Fruit fly (Drosophila melanogaster): ENCODE results near the gene CG32191.
A peak's percentile ranks its signal among the peaks of the same experiment; 100 is the strongest.

The CG32191 gene

DNA sequence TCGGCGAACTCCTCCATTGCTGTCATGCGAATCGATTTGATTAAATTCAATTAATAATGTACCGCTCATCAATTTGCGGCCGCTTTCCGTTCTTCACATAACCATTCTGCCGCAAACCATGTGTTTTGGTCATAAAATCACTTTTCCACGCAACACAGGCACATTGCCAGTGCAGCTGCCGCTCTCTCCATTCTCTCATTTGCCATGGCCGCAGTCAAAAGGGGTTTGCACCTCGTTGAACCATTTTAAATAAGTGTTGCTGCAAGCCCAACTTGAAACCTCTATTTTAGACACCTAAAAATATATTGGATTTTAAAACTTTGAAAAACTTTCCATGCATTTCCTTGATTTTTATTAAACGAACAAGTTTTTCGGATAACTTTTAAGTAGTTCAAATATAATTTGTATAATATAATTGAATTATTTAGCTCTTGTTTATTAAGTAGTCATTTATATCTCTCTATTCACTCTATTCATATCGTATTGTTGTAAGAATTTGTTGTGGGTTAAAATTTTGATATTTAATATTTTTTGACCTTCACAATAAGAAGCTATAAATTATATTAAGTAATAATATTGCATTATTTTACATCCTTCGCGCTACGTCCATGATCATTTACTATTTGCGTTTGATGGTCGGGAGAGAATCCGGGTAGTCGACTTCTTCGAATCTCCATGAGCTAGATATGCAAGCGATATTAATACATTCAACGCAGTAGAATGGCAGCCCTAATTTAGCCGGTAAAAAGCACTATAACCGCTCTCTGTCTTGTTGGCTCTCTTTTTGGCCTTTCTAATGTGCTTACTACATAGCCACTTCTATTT lies 47.9 kb upstream of the CG32191 start, which contains the start of gene CG5535 (continued):
- TF ChIP-seq CG34422 (GFP tag; IDR thresholded peaks at IDR 0.05): peak; percentile 62
- peak; percentile 76 for TF ChIP-seq Six4 (GFP tag; optimal IDR thresholded peaks at IDR 0.05)
- TF ChIP-seq CG16813 (GFP tag; IDR thresholded peaks at IDR 0.05; ENCODE audit: partially characterized antibody): no peak
- peak; percentile 37 for TF ChIP-seq kay (GFP tag; optimal IDR thresholded peaks at IDR 0.05)
- TF ChIP-seq Dref (GFP tag; IDR thresholded peaks at IDR 0.05): no peak
- peak; percentile 63 for TF ChIP-seq CG6854 (GFP tag; optimal IDR thresholded peaks at IDR 0.05)
- TF ChIP-seq CG13775 (GFP tag; optimal IDR thresholded peaks at IDR 0.05): peak; percentile 91
- no peak for TF ChIP-seq pb (GFP tag; optimal IDR thresholded peaks at IDR 0.05)
- peak; percentile 48 for TF ChIP-seq CG2875 (GFP tag; optimal IDR thresholded peaks at IDR 0.05)
- TF ChIP-seq amos (GFP tag; IDR thresholded peaks at IDR 0.05; ENCODE audit: partially characterized antibody): no peak
- TF ChIP-seq Trl (optimal IDR thresholded peaks at IDR 0.05): peak; percentile 42 to 60
- TF ChIP-seq Trl (GFP tag; optimal IDR thresholded peaks at IDR 0.05): peak; percentile 69
- TF ChIP-seq CG11560 (tag; IDR thresholded peaks at IDR 0.05): no peak
- TF ChIP-seq CG9609 (GFP tag; optimal IDR thresholded peaks at IDR 0.05): peak; percentile 25
- peak; percentile 49 for TF ChIP-seq CG9817 (tag; optimal IDR thresholded peaks at IDR 0.05)
- peak; percentile 70 for TF ChIP-seq CG30020 (tag; optimal IDR thresholded peaks at IDR 0.05)
- TF ChIP-seq lbe (GFP tag; optimal IDR thresholded peaks at IDR 0.05): no peak
- TF ChIP-seq Bgb (GFP tag; IDR thresholded peaks at IDR 0.05; ENCODE audit: partially characterized antibody): no peak
- peak; percentile 36 for TF ChIP-seq psq (GFP tag; optimal IDR thresholded peaks at IDR 0.05)
- peak; percentile 37 for TF ChIP-seq CG12942 (GFP tag; optimal IDR thresholded peaks at IDR 0.05)
- peak; percentile 88 for TF ChIP-seq grau (tag; optimal IDR thresholded peaks at IDR 0.05)
- TF ChIP-seq Gsc (GFP tag; IDR thresholded peaks at IDR 0.05): no peak
- peak; percentile 42 for TF ChIP-seq CG4820 (GFP tag; optimal IDR thresholded peaks at IDR 0.05)
- TF ChIP-seq ato (GFP tag; IDR thresholded peaks at IDR 0.05; ENCODE audit: partially characterized antibody): no peak
- peak; percentile 83 for TF ChIP-seq nerfin-1 (tag; optimal IDR thresholded peaks at IDR 0.05)
- peak; percentile 4 for TF ChIP-seq cg (GFP tag; optimal IDR thresholded peaks at IDR 0.05)
- TF ChIP-seq gcm2 (GFP tag; optimal IDR thresholded peaks at IDR 0.05): no peak
- TF ChIP-seq CG4854 (GFP tag; optimal IDR thresholded peaks at IDR 0.05): no peak
- TF ChIP-seq knrl (GFP tag; IDR thresholded peaks at IDR 0.05; ENCODE audit: partially characterized antibody): no peak
- TF ChIP-seq CG2199 (GFP tag; IDR thresholded peaks at IDR 0.05): peak; percentile 74
- TF ChIP-seq CG10979 (tag; optimal IDR thresholded peaks at IDR 0.05): peak; percentile 86
- peak; percentile 86 for TF ChIP-seq CG10147 (GFP tag; optimal IDR thresholded peaks at IDR 0.05)
- no peak for TF ChIP-seq Elba2 (GFP tag; optimal IDR thresholded peaks at IDR 0.05)
- peak; percentile 57 for TF ChIP-seq mam (GFP tag; optimal IDR thresholded peaks at IDR 0.05)
- peak; percentile 40; the same call in 1 of the 2 replicates for TF ChIP-seq al (GFP tag; IDR thresholded peaks at IDR 0.05)
- TF ChIP-seq nau (GFP tag; optimal IDR thresholded peaks at IDR 0.05): no peak
- TF ChIP-seq CG1603 (tag; optimal IDR thresholded peaks at IDR 0.05): peak; percentile 84
- TF ChIP-seq CG10543 (GFP tag; optimal IDR thresholded peaks at IDR 0.05): peak; percentile 60
- peak; percentile 63 for TF ChIP-seq pros (GFP tag; optimal IDR thresholded peaks at IDR 0.05)
- peak; percentile 80 for TF ChIP-seq CG6765 (GFP tag; optimal IDR thresholded peaks at IDR 0.05)
- TF ChIP-seq CG2678 (tag; optimal IDR thresholded peaks at IDR 0.05): peak; percentile 94
- no peak for TF ChIP-seq NC2α (GFP tag; optimal IDR thresholded peaks at IDR 0.05)
- TF ChIP-seq corto (GFP tag; optimal IDR thresholded peaks at IDR 0.05): no peak
- TF ChIP-seq oc (tag; optimal IDR thresholded peaks at IDR 0.05): no peak
- TF ChIP-seq Rfx (GFP tag; IDR thresholded peaks at IDR 0.05): peak; percentile 88
- TF ChIP-seq so (GFP tag; IDR thresholded peaks at IDR 0.05): no peak
- peak; percentile 84 for TF ChIP-seq Nf-YC (tag; optimal IDR thresholded peaks at IDR 0.05)
- no peak for TF ChIP-seq btn (GFP tag; optimal IDR thresholded peaks at IDR 0.05)
- TF ChIP-seq Hmx (GFP tag; optimal IDR thresholded peaks at IDR 0.05): peak; percentile 44

All from whole organism, embryonic.